Worm (Caenorhabditis elegans): ENCODE measurements around the gene K05F1.6.

ce11 chrII:5805303-5805702, 23.0 kb downstream of the K05F1.6 start, which contains the start of gene K05F1.10:
- no peak for TF ChIP-seq nhr-6 (tag; optimal IDR thresholded peaks at IDR 0.05)
- no peak for TF ChIP-seq elt-3 (tag; optimal IDR thresholded peaks at IDR 0.05)
